Worm (Caenorhabditis elegans) whole organism, late embryonic: Measurements from ENCODE around the gene bath-44.

Experiments used
- C08G9.2 ChIP-seq: sonication (generic microtip); optimal IDR thresholded peaks from 2 replicates; lab custom pipeline; 2016; ENCODE audit warnings: mild to moderate bottlenecking, missing genetic modification characterization, moderate library complexity, missing compliant biosample characterization
- C38D4.7 ChIP-seq: fragments of 200-800 bp; sonication (Bioruptor generic); optimal IDR thresholded peaks from 2 replicates; lab custom pipeline; 2018; ENCODE audit warnings: mild to moderate bottlenecking, missing genetic modification characterization, moderate library complexity, missing compliant biosample characterization
- F13H6.1 ChIP-seq: sonication (generic microtip); optimal IDR thresholded peaks from 2 replicates; lab custom pipeline; 2016; ENCODE audit warnings: missing genetic modification characterization, missing compliant biosample characterization
- K02D7.2 ChIP-seq: sonication (generic microtip); optimal IDR thresholded peaks from 2 replicates; lab custom pipeline; 2017; ENCODE audit warnings: mild to moderate bottlenecking, missing genetic modification characterization, missing compliant biosample characterization
- ahr-1 ChIP-seq: sonication (generic microtip); optimal IDR thresholded peaks from 2 replicates; lab custom pipeline; 2016; ENCODE audit warnings: missing genetic modification characterization, missing compliant biosample characterization
- ceh-19 ChIP-seq: fragments of 200-800 bp; sonication (Bioruptor generic); optimal IDR thresholded peaks from 2 replicates; lab custom pipeline; 2018; ENCODE audit warnings: mild to moderate bottlenecking, missing genetic modification characterization, missing compliant biosample characterization
- ceh-2 ChIP-seq: sonication (generic microtip); optimal IDR thresholded peaks from 2 replicates; lab custom pipeline; 2016; ENCODE audit warnings: missing genotype, missing genetic modification characterization, missing compliant biosample characterization
- ceh-30 ChIP-seq: fragments of 150-350 bp; optimal IDR thresholded peaks from 2 replicates; lab custom pipeline; 2014; ENCODE audit warnings: missing biosample characterization, missing genetic modification characterization
- ceh-31 ChIP-seq: sonication (generic microtip); optimal IDR thresholded peaks from 2 replicates; lab custom pipeline; 2016; ENCODE audit warnings: missing genetic modification characterization, missing compliant biosample characterization
- ceh-48 ChIP-seq: sonication (generic microtip); optimal IDR thresholded peaks from 2 replicates; lab custom pipeline; 2016; ENCODE audit warnings: missing genetic modification characterization, inconsistent platforms, missing compliant biosample characterization
- ceh-9 ChIP-seq: sonication (generic microtip); optimal IDR thresholded peaks from 2 replicates; lab custom pipeline; 2016; ENCODE audit warnings: mild to moderate bottlenecking, missing genetic modification characterization, inconsistent platforms, missing compliant biosample characterization
- elt-4 ChIP-seq: sonication (generic microtip); optimal IDR thresholded peaks from 2 replicates; lab custom pipeline; 2016; ENCODE audit warnings: missing genetic modification characterization, missing compliant biosample characterization
- ets-4 ChIP-seq: sonication (generic microtip); optimal IDR thresholded peaks from 2 replicates; lab custom pipeline; 2016; ENCODE audit warnings: missing genetic modification characterization, missing compliant biosample characterization
- fax-1 ChIP-seq: sonication (generic microtip); optimal IDR thresholded peaks from 2 replicates; lab custom pipeline; 2016; ENCODE audit warnings: missing genotype, missing genetic modification characterization, missing compliant biosample characterization
- fkh-10 ChIP-seq: fragments of 150-350 bp; optimal IDR thresholded peaks from 2 replicates; lab custom pipeline; 2014; ENCODE audit warnings: missing biosample characterization, missing genetic modification reagents, missing genetic modification characterization
- hlh-15 ChIP-seq: sonication (generic microtip); optimal IDR thresholded peaks from 2 replicates; lab custom pipeline; 2016; ENCODE audit warnings: missing genetic modification characterization, missing compliant biosample characterization
- hlh-30 ChIP-seq: sonication (generic microtip); optimal IDR thresholded peaks from 2 replicates; lab custom pipeline; 2017; ENCODE audit warnings: antibody characterized with exemption, missing genetic modification characterization, missing compliant biosample characterization; ENCODE audit not compliant: insufficient read depth
- madf-2 ChIP-seq: sonication (generic microtip); optimal IDR thresholded peaks from 2 replicates; lab custom pipeline; 2017; ENCODE audit warnings: missing genetic modification characterization, missing compliant biosample characterization
- mec-3 ChIP-seq: sonication (generic microtip); optimal IDR thresholded peaks from 2 replicates; lab custom pipeline; 2016; ENCODE audit warnings: borderline replicate concordance, missing genetic modification characterization, missing compliant biosample characterization
- nfya-1 ChIP-seq: sonication (generic microtip); optimal IDR thresholded peaks from 2 replicates; lab custom pipeline; 2017; ENCODE audit warnings: missing genetic modification characterization, mild to moderate bottlenecking, missing compliant biosample characterization, antibody characterized with exemption, moderate library complexity
- nhr-232 ChIP-seq: sonication (generic microtip); optimal IDR thresholded peaks from 2 replicates; lab custom pipeline; 2016; ENCODE audit warnings: missing genetic modification characterization, missing compliant biosample characterization
- npax-4 ChIP-seq: sonication (generic microtip); optimal IDR thresholded peaks from 2 replicates; lab custom pipeline; 2016; ENCODE audit warnings: missing genetic modification characterization, missing compliant biosample characterization
- odd-2 ChIP-seq: sonication (generic microtip); optimal IDR thresholded peaks from 2 replicates; lab custom pipeline; 2017; ENCODE audit warnings: antibody characterized with exemption, mild to moderate bottlenecking, missing genetic modification characterization, missing compliant biosample characterization
- pag-3 ChIP-seq: sonication (generic microtip); optimal IDR thresholded peaks from 2 replicates; lab custom pipeline; 2016; ENCODE audit warnings: missing compliant biosample characterization, missing genetic modification characterization, borderline replicate concordance
- pat-9 ChIP-seq: fragments of 200-800 bp; sonication (Bioruptor generic); optimal IDR thresholded peaks from 2 replicates; lab custom pipeline; 2018; ENCODE audit warnings: mild to moderate bottlenecking, missing genetic modification characterization, moderate library complexity, missing compliant biosample characterization
- pax-1 ChIP-seq: fragments of 150-350 bp; optimal IDR thresholded peaks from 2 replicates; lab custom pipeline; 2014; ENCODE audit warnings: missing biosample characterization, missing genetic modification characterization
- pqm-1 ChIP-seq: sonication (generic microtip); optimal IDR thresholded peaks from 2 replicates; lab custom pipeline; 2016; ENCODE audit warnings: missing genetic modification characterization, missing compliant biosample characterization
- ref-2 ChIP-seq: sonication (generic microtip); optimal IDR thresholded peaks from 2 replicates; lab custom pipeline; 2016; ENCODE audit warnings: missing genetic modification characterization, missing compliant biosample characterization
- rnt-1 ChIP-seq: sonication (generic microtip); optimal IDR thresholded peaks from 2 replicates; lab custom pipeline; 2016; ENCODE audit warnings: missing genetic modification characterization, missing compliant biosample characterization
- sdc-2 ChIP-seq: sonication (generic microtip); optimal IDR thresholded peaks from 2 replicates; lab custom pipeline; 2016; ENCODE audit warnings: missing genotype, missing genetic modification characterization, missing compliant biosample characterization
- syd-9 ChIP-seq: sonication (generic microtip); optimal IDR thresholded peaks from 2 replicates; lab custom pipeline; 2016; ENCODE audit warnings: mild to moderate bottlenecking, missing genetic modification characterization, moderate library complexity, missing compliant biosample characterization
- tbx-2 ChIP-seq: sonication (generic microtip); optimal IDR thresholded peaks from 2 replicates; lab custom pipeline; 2016; ENCODE audit warnings: missing genetic modification characterization, missing compliant biosample characterization
- ttx-3 ChIP-seq: sonication (generic microtip); optimal IDR thresholded peaks from 2 replicates; lab custom pipeline; 2016; ENCODE audit warnings: missing genetic modification reagents, missing genetic modification characterization, missing compliant biosample characterization
- unc-3 ChIP-seq, 2 experiments: fragments of 200-800 bp in 1 of 2; sonication (Bioruptor generic) in 1 of 2; sonication (generic microtip) in 1 of 2; conservative IDR thresholded peaks in 1 of 2; optimal IDR thresholded peaks in 1 of 2; 2 replicates each; pipeline versions ENCODE4 v1.3.6 to Lab custom; 2016 to 2022; ENCODE audit warnings: missing compliant biosample characterization in 2 of 2, missing genetic modification characterization in 2 of 2, missing genetic modification reagents in 1 of 2
- unc-42 ChIP-seq: sonication (generic microtip); optimal IDR thresholded peaks from 2 replicates; lab custom pipeline; 2016; ENCODE audit warnings: missing genotype, missing genetic modification characterization, missing compliant biosample characterization
- zip-5 ChIP-seq: sonication (generic microtip); optimal IDR thresholded peaks from 2 replicates; lab custom pipeline; 2016; ENCODE audit warnings: missing genetic modification characterization, missing compliant biosample characterization
- ztf-16 ChIP-seq: sonication (generic microtip); optimal IDR thresholded peaks from 2 replicates; lab custom pipeline; 2017; ENCODE audit warnings: missing genetic modification characterization, missing compliant biosample characterization

Gene bath-44

ce11 chrII:7419563-7419962 is 24.8 kb downstream of the bath-44 start:
- TF ChIP-seq hlh-30: no peak
- no peak for TF ChIP-seq C08G9.2 (tag; lab: Kevin White, UChicago)
- no peak for TF ChIP-seq pag-3 (tag; lab: Kevin White, UChicago)
- no peak for TF ChIP-seq madf-2
- no peak for TF ChIP-seq ceh-48 (tag; lab: Kevin White, UChicago)
- TF ChIP-seq ttx-3 (tag; lab: Kevin White, UChicago): no peak
- TF ChIP-seq C38D4.7 (GFP tag; lab: Kevin White, UChicago): no peak
- TF ChIP-seq fax-1 (tag; lab: Kevin White, UChicago): no peak
- no peak for TF ChIP-seq syd-9
- no peak for TF ChIP-seq ceh-31 (tag; lab: Kevin White, UChicago)
- TF ChIP-seq pqm-1: no peak
- TF ChIP-seq rnt-1 (tag; lab: Kevin White, UChicago): no peak
- TF ChIP-seq nhr-232 (tag; lab: Kevin White, UChicago): no peak
- TF ChIP-seq ets-4 (tag; lab: Kevin White, UChicago): no peak
- no peak for TF ChIP-seq ref-2 (tag; lab: Kevin White, UChicago)
- no peak for TF ChIP-seq F13H6.1 (tag; lab: Kevin White, UChicago)
- no peak for TF ChIP-seq hlh-15 (tag; lab: Kevin White, UChicago)

- TF ChIP-seq nhr-232 (tag; lab: Kevin White, UChicago): no peak
- TF ChIP-seq ceh-19 (GFP tag; lab: Kevin White, UChicago): no peak
- no peak for TF ChIP-seq pat-9
- no peak for TF ChIP-seq unc-42 (tag; lab: Kevin White, UChicago)
- no peak for TF ChIP-seq K02D7.2 (tag; lab: Kevin White, UChicago)
Observed at ce11 chrII:7420157-7420556, 25.4 kb downstream of the bath-44 start.

ce11 chrII:7420796-7421386 is 26.1 kb downstream of the bath-44 start:
- no peak for TF ChIP-seq tbx-2
- TF ChIP-seq fax-1 (tag; lab: Kevin White, UChicago): no peak
- no peak for TF ChIP-seq odd-2 (tag; lab: Kevin White, UChicago)
- no peak for TF ChIP-seq npax-4 (tag; lab: Kevin White, UChicago)
- no peak for TF ChIP-seq unc-42 (tag; lab: Kevin White, UChicago)
- TF ChIP-seq elt-4: no peak
- TF ChIP-seq ahr-1 (tag; lab: Kevin White, UChicago): no peak
- TF ChIP-seq mec-3 (tag; lab: Kevin White, UChicago): no peak
- no peak for TF ChIP-seq nfya-1 (tag; lab: Kevin White, UChicago)
- no peak for TF ChIP-seq ceh-19 (GFP tag; lab: Kevin White, UChicago)
- TF ChIP-seq C08G9.2 (tag; lab: Kevin White, UChicago): no peak
- no peak for TF ChIP-seq nhr-232 (tag; lab: Kevin White, UChicago)
- TF ChIP-seq ceh-2 (tag; lab: Kevin White, UChicago): no peak
- no peak for TF ChIP-seq sdc-2 (tag; lab: Kevin White, UChicago)
- TF ChIP-seq ceh-48 (tag; lab: Kevin White, UChicago): no peak
- no peak for TF ChIP-seq unc-3 (GFP tag; conservative IDR thresholded peaks at IDR 0.05; lab: Robert Waterston, UW)
- TF ChIP-seq unc-3 (tag; optimal IDR thresholded peaks at IDR 0.05; lab: Kevin White, UChicago): no peak
- TF ChIP-seq, all 69 proteins: peak for 0

ce11 chrII:7432327-7432726 is 37.6 kb downstream of the bath-44 start, which contains the start of gene srd-54:
Gene srd-54, plus strand, starts transcription at chrII:7432627.
- TF ChIP-seq fkh-10: no peak

- TF ChIP-seq ceh-9 (tag; lab: Kevin White, UChicago): no peak
- TF ChIP-seq ceh-30 (tag; lab: Kevin White, UChicago): no peak
- TF ChIP-seq tbx-2: no peak
- TF ChIP-seq ztf-16 (tag; lab: Kevin White, UChicago): no peak
- no peak for TF ChIP-seq pat-9
- no peak for TF ChIP-seq zip-5 (tag; lab: Kevin White, UChicago)
- TF ChIP-seq pax-1 (tag; lab: Kevin White, UChicago): no peak
- no peak for TF ChIP-seq syd-9
- no peak for TF ChIP-seq ceh-31 (tag; lab: Kevin White, UChicago)
- TF ChIP-seq ceh-19 (GFP tag; lab: Kevin White, UChicago): no peak
- no peak for TF ChIP-seq C08G9.2 (tag; lab: Kevin White, UChicago)
- TF ChIP-seq ets-4 (tag; lab: Kevin White, UChicago): no peak
Observed at ce11 chrII:7434182-7434581, 39.4 kb downstream of the bath-44 start, which contains the start of gene kcc-3. Gene kcc-3, minus strand, starts transcription at chrII:7434282.
